Worm (Caenorhabditis elegans): ENCODE data around the gene hpo-34.

hpo-34 gene

ce11 chrX:11469600-11469999 is 49.3 kb downstream of the hpo-34 start (continued):
- TF ChIP-seq D1046.2 (GFP tag; IDR thresholded peaks at IDR 0.05) = no peak
- no peak for TF ChIP-seq lir-3 (tag; optimal IDR thresholded peaks at IDR 0.05)
- TF ChIP-seq Y48G9A.11 (GFP tag; IDR thresholded peaks at IDR 0.05) = no peak
- no peak for TF ChIP-seq ceh-32 (tag; optimal IDR thresholded peaks at IDR 0.05; ENCODE audit: poor library complexity)
- TF ChIP-seq ZK546.5 (tag; optimal IDR thresholded peaks at IDR 0.05) = no peak
- TF ChIP-seq dpl-1 (GFP tag; optimal IDR thresholded peaks at IDR 0.05) = no peak
- no peak for TF ChIP-seq Y105C5A.15 (GFP tag; IDR thresholded peaks at IDR 0.05)
- TF ChIP-seq nhr-11 (tag; optimal IDR thresholded peaks at IDR 0.05) = peak; percentile 49
- no peak for TF ChIP-seq nhr-25 (tag; optimal IDR thresholded peaks at IDR 0.05; ENCODE audit: borderline replicate concordance, insufficient read depth)
- no peak for TF ChIP-seq dmd-9 (GFP tag; IDR thresholded peaks at IDR 0.05)
- no peak for TF ChIP-seq aly-2 (tag; optimal IDR thresholded peaks at IDR 0.05)
- no peak for TF ChIP-seq pha-4 (GFP tag; IDR thresholded peaks at IDR 0.05)
- TF ChIP-seq pha-4 (tag; optimal IDR thresholded peaks at IDR 0.05) = peak; percentile 66
- no peak for TF ChIP-seq zag-1 (tag; optimal IDR thresholded peaks at IDR 0.05)
- TF ChIP-seq ama-1 (optimal IDR thresholded peaks at IDR 0.05) = peak; percentile 21
- TF ChIP-seq fkh-10 (GFP tag; optimal IDR thresholded peaks at IDR 0.05) = no peak
- no peak for TF ChIP-seq nhr-76 (tag; optimal IDR thresholded peaks at IDR 0.05)
- TF ChIP-seq unc-62 (GFP tag; optimal IDR thresholded peaks at IDR 0.05 in 1 of 2) = peak in 1 of 2 experiments; percentile 84
- TF ChIP-seq unc-62 (tag; optimal IDR thresholded peaks at IDR 0.05) = no peak

- TF ChIP-seq hlh-30 (tag; optimal IDR thresholded peaks at IDR 0.05; ENCODE audit: insufficient read depth) = peak; percentile 62
- TF ChIP-seq F44E2.7 (GFP tag; IDR thresholded peaks at IDR 0.05) = no peak
- TF ChIP-seq dpl-1 (GFP tag; optimal IDR thresholded peaks at IDR 0.05) = no peak
- TF ChIP-seq mxl-3 (GFP tag; optimal IDR thresholded peaks at IDR 0.05) = no peak
- TF ChIP-seq madf-5 (GFP tag; IDR thresholded peaks at IDR 0.05) = no peak
- TF ChIP-seq mdt-29 (GFP tag; IDR thresholded peaks at IDR 0.05) = no peak
- TF ChIP-seq dve-1 (tag; optimal IDR thresholded peaks at IDR 0.05; ENCODE audit: insufficient read depth) = no peak
- TF ChIP-seq dmd-8 (GFP tag; IDR thresholded peaks at IDR 0.05) = no peak
- no peak for TF ChIP-seq lir-3 (tag; optimal IDR thresholded peaks at IDR 0.05)
- 0 out of 2 replicates have a peak, but pooled peaks have one; percentile 28 for TF ChIP-seq madf-9 (GFP tag; conservative IDR thresholded peaks at IDR 0.05)
- no peak for TF ChIP-seq lin-29 (GFP tag; IDR thresholded peaks at IDR 0.05)
- TF ChIP-seq ctbp-1 (GFP tag; IDR thresholded peaks at IDR 0.05) = peak; percentile 40; the same call in 1 of the 2 replicates
- TF ChIP-seq php-3 (GFP tag; IDR thresholded peaks at IDR 0.05) = no peak
- no peak for TF ChIP-seq gei-8 (GFP tag; optimal IDR thresholded peaks at IDR 0.05)
- peak; percentile 53 for TF ChIP-seq mep-1 (tag; optimal IDR thresholded peaks at IDR 0.05)
- TF ChIP-seq nhr-102 (tag; optimal IDR thresholded peaks at IDR 0.05) = no peak
- peak in 1 of 2 experiments; percentile 2 for TF ChIP-seq mdl-1 (tag; optimal IDR thresholded peaks at IDR 0.05)
- no peak for TF ChIP-seq ztf-11 (tag; optimal IDR thresholded peaks at IDR 0.05)
- TF ChIP-seq arid-1 (GFP tag; conservative IDR thresholded peaks at IDR 0.05) = no peak
- no peak for TF ChIP-seq daf-16 (GFP tag; optimal IDR thresholded peaks at IDR 0.05)
- no peak for TF ChIP-seq daf-16 (tag; optimal IDR thresholded peaks at IDR 0.05)
- no peak for TF ChIP-seq nhr-11 (tag; optimal IDR thresholded peaks at IDR 0.05)
- TF ChIP-seq nhr-77 (tag; optimal IDR thresholded peaks at IDR 0.05) = no peak
- no peak for TF ChIP-seq mxl-2 (GFP tag; conservative IDR thresholded peaks at IDR 0.05)
- TF ChIP-seq aha-1 (tag) = peak; percentile 93
- no peak for TF ChIP-seq skn-1 (tag; optimal IDR thresholded peaks at IDR 0.05)
- TF ChIP-seq hmg-1.1 (GFP tag; IDR thresholded peaks at IDR 0.05) = 0 out of 2 replicates have a peak, but pooled peaks have one; percentile 28
- no peak for TF ChIP-seq nhr-42 (GFP tag; IDR thresholded peaks at IDR 0.05)
- no peak for TF ChIP-seq daf-8 (GFP tag; IDR thresholded peaks at IDR 0.05)
- no peak for TF ChIP-seq nhr-25 (tag; optimal IDR thresholded peaks at IDR 0.05; ENCODE audit: borderline replicate concordance, insufficient read depth)
- no peak for TF ChIP-seq ZK546.5 (tag; optimal IDR thresholded peaks at IDR 0.05)
- no peak for TF ChIP-seq daf-19 (GFP tag; conservative IDR thresholded peaks at IDR 0.05)
- no peak for TF ChIP-seq F49E8.2 (tag; optimal IDR thresholded peaks at IDR 0.05; ENCODE audit: borderline replicate concordance)
- TF ChIP-seq nhr-111 (GFP tag; optimal IDR thresholded peaks at IDR 0.05) = no peak
- no peak for TF ChIP-seq pqm-1 (tag; optimal IDR thresholded peaks at IDR 0.05)
- TF ChIP-seq lsy-2 (tag; optimal IDR thresholded peaks at IDR 0.05) = peak in 1 of 2 experiments; percentile 1
- no peak for TF ChIP-seq dmd-9 (GFP tag; IDR thresholded peaks at IDR 0.05)
- no peak for TF ChIP-seq mes-2 (tag; optimal IDR thresholded peaks at IDR 0.05; ENCODE audit: poor library complexity, severe bottlenecking)
Measured at ce11 chrX:11468814-11469213, 50.1 kb downstream of the hpo-34 start.

Measured in whole organism, L4 larva.